Worm (Caenorhabditis elegans) whole organism, L1 larva: ENCODE data around the gene F52G3.7.

ENCODE experiments used
- ama-1 ChIP-seq: fragments of 150-350 bp; optimal IDR thresholded peaks from 2 replicates; lab custom pipeline; 2014
- elt-2 ChIP-seq: sonication (generic microtip); optimal IDR thresholded peaks from 2 replicates; lab custom pipeline; 2016; ENCODE audit warnings: missing genetic modification characterization, mild to moderate bottlenecking, inconsistent platforms, missing compliant biosample characterization, missing genetic modification reagents
- fkh-8 ChIP-seq: sonication (generic microtip); optimal IDR thresholded peaks from 2 replicates; lab custom pipeline; 2016; ENCODE audit warnings: mild to moderate bottlenecking, missing genetic modification characterization, missing compliant biosample characterization
- lin-13 ChIP-seq: fragments of 150-350 bp; optimal IDR thresholded peaks from 2 replicates; lab custom pipeline; 2014; ENCODE audit warnings: missing biosample characterization, missing genetic modification reagents, missing genetic modification characterization
- mdl-1 ChIP-seq, 2 experiments: fragments of 150-350 bp; optimal IDR thresholded peaks; 2 replicates each; lab custom pipeline; 2014 to 2017; ENCODE audit warnings: missing biosample characterization in 2 of 2, missing genetic modification characterization in 2 of 2, inconsistent platforms in 1 of 2
- snpc-4 ChIP-seq: fragments of 150-350 bp; optimal IDR thresholded peaks from 2 replicates; lab custom pipeline; 2014; ENCODE audit warnings: missing biosample characterization, missing genetic modification characterization
- unc-130 ChIP-seq: fragments of 150-350 bp; optimal IDR thresholded peaks from 2 replicates; lab custom pipeline; 2017; ENCODE audit warnings: missing biosample characterization, missing genetic modification characterization, inconsistent platforms

- TF ChIP-seq mdl-1 (tag; optimal IDR thresholded peaks at IDR 0.05; lab: Kevin White, UChicago) (no peak), elt-2 (tag; lab: Kevin White, UChicago) (no peak), ama-1 (lab: Kevin White, UChicago) (no peak), fkh-8 (tag; lab: Kevin White, UChicago) (no peak), snpc-4 (tag; lab: Kevin White, UChicago) (no peak), unc-130 (tag; lab: Kevin White, UChicago) (no peak), lin-13 (GFP tag; lab: Kevin White, UChicago) (no peak)
These were observed 14.6 kb downstream of the F52G3.7 start, which contains the start of gene mbl-1 for ce11 chrX:16978308-16978707.
